Worm (Caenorhabditis elegans) whole organism, L1 larva: ENCODE data around the gene aak-1.
A peak's percentile ranks its signal among the peaks of the same experiment; 100 is the strongest.

Source experiments
- C04F5.9 ChIP-seq: sonication (generic microtip); optimal IDR thresholded peaks from 2 replicates; lab custom pipeline; 2016; ENCODE audit warnings: missing genetic modification characterization, missing compliant biosample characterization
- C16A3.4 ChIP-seq: fragments of 150-350 bp; optimal IDR thresholded peaks from 2 replicates; lab custom pipeline; 2014; ENCODE audit warnings: missing biosample characterization, missing genetic modification characterization
- F16B12.6 ChIP-seq: fragments of 150-350 bp; optimal IDR thresholded peaks from 2 replicates; lab custom pipeline; 2014; ENCODE audit warnings: missing biosample characterization, missing genetic modification characterization
- Y116A8C.19 ChIP-seq: sonication (generic microtip); optimal IDR thresholded peaks from 2 replicates; lab custom pipeline; 2016; ENCODE audit warnings: missing compliant biosample characterization, missing genetic modification characterization, borderline replicate concordance
- alr-1 ChIP-seq: fragments of 200-800 bp; sonication (Bioruptor generic); optimal IDR thresholded peaks from 2 replicates; lab custom pipeline; 2018; ENCODE audit warnings: borderline replicate concordance, mild to moderate bottlenecking, missing genetic modification characterization, missing compliant biosample characterization
- aly-2 ChIP-seq: fragments of 150-350 bp; optimal IDR thresholded peaks from 2 replicates; lab custom pipeline; 2014; ENCODE audit warnings: missing biosample characterization, missing genetic modification characterization
- ama-1 ChIP-seq: fragments of 150-350 bp; optimal IDR thresholded peaks from 2 replicates; lab custom pipeline; 2014
- ceh-63 ChIP-seq: fragments of 200-800 bp; sonication (Bioruptor generic); optimal IDR thresholded peaks from 2 replicates; lab custom pipeline; 2018; ENCODE audit warnings: mild to moderate bottlenecking, missing genetic modification characterization, missing compliant biosample characterization
- ceh-90 ChIP-seq: sonication (generic microtip); optimal IDR thresholded peaks from 2 replicates; lab custom pipeline; 2016; ENCODE audit warnings: missing genetic modification characterization, missing compliant biosample characterization
- ces-1 ChIP-seq: fragments of 150-350 bp; optimal IDR thresholded peaks from 2 replicates; lab custom pipeline; 2014; ENCODE audit warnings: missing biosample characterization, missing genetic modification reagents, missing genetic modification characterization
- dpl-1 ChIP-seq, 3 experiments: fragments of 150-350 bp in 2 of 3; sonication (generic microtip) in 1 of 3; optimal IDR thresholded peaks; 2 replicates each; lab custom pipeline; 2014 to 2017; ENCODE audit warnings: missing biosample characterization in 3 of 3, missing genetic modification characterization in 3 of 3, missing genetic modification reagents in 3 of 3
- dsc-1 ChIP-seq: sonication (generic microtip); optimal IDR thresholded peaks from 2 replicates; lab custom pipeline; 2016; ENCODE audit warnings: mild to moderate bottlenecking, missing genetic modification characterization, missing compliant biosample characterization
- efl-1 ChIP-seq, 4 experiments: fragments of 150-350 bp; optimal IDR thresholded peaks in 3 of 4; peaks in 1 of 4; 1 replicate in 1 of 4; 2 replicates in 3 of 4; lab custom pipeline; 2014; ENCODE audit warnings: missing biosample characterization in 2 of 4, missing genetic modification characterization in 2 of 4, missing genetic modification reagents in 2 of 4
- elt-2 ChIP-seq: sonication (generic microtip); optimal IDR thresholded peaks from 2 replicates; lab custom pipeline; 2016; ENCODE audit warnings: missing genetic modification characterization, mild to moderate bottlenecking, inconsistent platforms, missing compliant biosample characterization, missing genetic modification reagents
- elt-3 ChIP-seq, 6 experiments: fragments of 150-350 bp in 1 of 6; sonication (generic microtip); optimal IDR thresholded peaks; 2 replicates each; lab custom pipeline; 2017 to 2018; ENCODE audit warnings: missing biosample characterization in 6 of 6, missing genetic modification characterization in 6 of 6, inconsistent platforms in 1 of 6
- ets-5 ChIP-seq: fragments of 200-800 bp; sonication (Bioruptor generic); IDR thresholded peaks from 2 replicates; pipeline ENCODE4 v1.3.6; 2022; ENCODE audit warnings: missing genetic modification characterization, missing compliant biosample characterization
- fkh-10 ChIP-seq: sonication (generic microtip); optimal IDR thresholded peaks from 2 replicates; lab custom pipeline; 2017; ENCODE audit warnings: missing biosample characterization, missing genetic modification reagents, missing genetic modification characterization
- hlh-17 ChIP-seq: fragments of 200-800 bp; sonication (Bioruptor generic); optimal IDR thresholded peaks from 2 replicates; lab custom pipeline; 2018; ENCODE audit warnings: missing genetic modification characterization, mild to moderate bottlenecking, missing compliant biosample characterization, moderate library complexity, borderline replicate concordance
- hlh-4 ChIP-seq: sonication (generic microtip); optimal IDR thresholded peaks from 2 replicates; lab custom pipeline; 2016; ENCODE audit warnings: mild to moderate bottlenecking, missing genetic modification characterization, missing compliant biosample characterization
- hpl-2 ChIP-seq: fragments of 150-350 bp; optimal IDR thresholded peaks from 2 replicates; lab custom pipeline; 2014; ENCODE audit warnings: missing biosample characterization, missing genetic modification reagents, missing genetic modification characterization
- irx-1 ChIP-seq: sonication (generic microtip); optimal IDR thresholded peaks from 2 replicates; lab custom pipeline; 2016; ENCODE audit warnings: missing genetic modification characterization, missing compliant biosample characterization
- lin-14 ChIP-seq: fragments of 200-800 bp; sonication (Bioruptor generic); optimal IDR thresholded peaks from 2 replicates; lab custom pipeline; 2018; ENCODE audit warnings: mild to moderate bottlenecking, missing genetic modification characterization, moderate library complexity, missing compliant biosample characterization
- lin-15B ChIP-seq: fragments of 150-350 bp; sonication (generic microtip); optimal IDR thresholded peaks from 3 replicates; lab custom pipeline; 2014; ENCODE audit warnings: missing biosample characterization, missing genetic modification characterization
- lir-3 ChIP-seq: sonication (generic microtip); optimal IDR thresholded peaks from 2 replicates; lab custom pipeline; 2016; ENCODE audit warnings: mild to moderate bottlenecking, missing genetic modification characterization, moderate library complexity, missing compliant biosample characterization; ENCODE audit not compliant: poor library complexity
- lsy-2 ChIP-seq, 2 experiments: fragments of 150-350 bp; optimal IDR thresholded peaks; 2 replicates each; lab custom pipeline; 2014; ENCODE audit warnings: missing biosample characterization in 2 of 2, missing genetic modification characterization in 2 of 2
- mab-9 ChIP-seq: fragments of 200-800 bp; sonication (Bioruptor generic); IDR thresholded peaks from 2 replicates; pipeline ENCODE4 v1.3.6; 2022; ENCODE audit warnings: missing genetic modification reagents, missing genetic modification characterization, missing compliant biosample characterization
- mef-2 ChIP-seq: fragments of 150-350 bp; optimal IDR thresholded peaks from 2 replicates; lab custom pipeline; 2014; ENCODE audit warnings: missing biosample characterization, missing genetic modification characterization
- mep-1 ChIP-seq: fragments of 150-350 bp; optimal IDR thresholded peaks from 2 replicates; lab custom pipeline; 2014; ENCODE audit warnings: missing biosample characterization, missing genetic modification characterization
- nhr-11 ChIP-seq: fragments of 150-350 bp; optimal IDR thresholded peaks from 2 replicates; lab custom pipeline; 2014; ENCODE audit warnings: missing biosample characterization, missing genetic modification characterization
- nhr-12 ChIP-seq: sonication (generic microtip); optimal IDR thresholded peaks from 2 replicates; lab custom pipeline; 2017; ENCODE audit warnings: missing biosample characterization, missing genetic modification characterization
- nhr-28 ChIP-seq: fragments of 150-350 bp; optimal IDR thresholded peaks from 2 replicates; lab custom pipeline; 2014; ENCODE audit warnings: missing biosample characterization, missing genetic modification characterization
- nhr-47 ChIP-seq: sonication (generic microtip); optimal IDR thresholded peaks from 2 replicates; lab custom pipeline; 2016; ENCODE audit warnings: mild to moderate bottlenecking, missing genetic modification characterization, moderate library complexity, missing compliant biosample characterization
- nhr-71 ChIP-seq: sonication (generic microtip); optimal IDR thresholded peaks from 2 replicates; lab custom pipeline; 2016; ENCODE audit warnings: mild to moderate bottlenecking, missing genetic modification characterization, moderate library complexity, missing compliant biosample characterization
- nhr-84 ChIP-seq: sonication (generic microtip); optimal IDR thresholded peaks from 2 replicates; lab custom pipeline; 2017; ENCODE audit warnings: missing biosample characterization, missing genetic modification characterization
- nhr-90 ChIP-seq: sonication (generic microtip); optimal IDR thresholded peaks from 2 replicates; lab custom pipeline; 2016; ENCODE audit warnings: mild to moderate bottlenecking, missing genetic modification characterization, missing compliant biosample characterization; ENCODE audit not compliant: poor library complexity
- pax-3 ChIP-seq: fragments of 200-800 bp; sonication (Bioruptor generic); optimal IDR thresholded peaks from 2 replicates; lab custom pipeline; 2018; ENCODE audit warnings: mild to moderate bottlenecking, missing genetic modification characterization, moderate library complexity, missing compliant biosample characterization
- snu-23 ChIP-seq: sonication (generic microtip); optimal IDR thresholded peaks from 2 replicates; lab custom pipeline; 2016; ENCODE audit warnings: missing genetic modification characterization, missing compliant biosample characterization
- sptf-1 ChIP-seq: fragments of 150-350 bp; optimal IDR thresholded peaks from 2 replicates; lab custom pipeline; 2014; ENCODE audit warnings: missing biosample characterization, missing genetic modification characterization
- swsn-7 ChIP-seq: sonication (generic microtip); optimal IDR thresholded peaks from 2 replicates; lab custom pipeline; 2016; ENCODE audit warnings: missing genetic modification characterization, missing compliant biosample characterization
- unc-130 ChIP-seq: fragments of 150-350 bp; optimal IDR thresholded peaks from 2 replicates; lab custom pipeline; 2017; ENCODE audit warnings: missing biosample characterization, missing genetic modification characterization, inconsistent platforms
- unc-30 ChIP-seq: sonication (generic microtip); optimal IDR thresholded peaks from 2 replicates; lab custom pipeline; 2017; ENCODE audit warnings: missing biosample characterization, missing genetic modification characterization
- unc-98 ChIP-seq: fragments of 200-800 bp; sonication (Bioruptor generic); IDR thresholded peaks from 2 replicates; pipeline ENCODE4 v1.3.6; 2022; ENCODE audit warnings: missing genetic modification characterization, missing compliant biosample characterization
- zag-1 ChIP-seq: fragments of 150-350 bp; optimal IDR thresholded peaks from 2 replicates; lab custom pipeline; 2014; ENCODE audit warnings: missing biosample characterization, missing genetic modification characterization
- zip-4 ChIP-seq: fragments of 200-800 bp; sonication (Bioruptor generic); optimal IDR thresholded peaks from 2 replicates; lab custom pipeline; 2018; ENCODE audit warnings: mild to moderate bottlenecking, missing genetic modification characterization, moderate library complexity, missing compliant biosample characterization
- ztf-11 ChIP-seq, 2 experiments: sonication (generic microtip); optimal IDR thresholded peaks; 2 replicates each; lab custom pipeline; 2016 to 2017; ENCODE audit warnings: missing genetic modification characterization in 2 of 2, missing biosample characterization in 1 of 2, missing compliant biosample characterization in 1 of 2

The aak-1 gene

DNA sequence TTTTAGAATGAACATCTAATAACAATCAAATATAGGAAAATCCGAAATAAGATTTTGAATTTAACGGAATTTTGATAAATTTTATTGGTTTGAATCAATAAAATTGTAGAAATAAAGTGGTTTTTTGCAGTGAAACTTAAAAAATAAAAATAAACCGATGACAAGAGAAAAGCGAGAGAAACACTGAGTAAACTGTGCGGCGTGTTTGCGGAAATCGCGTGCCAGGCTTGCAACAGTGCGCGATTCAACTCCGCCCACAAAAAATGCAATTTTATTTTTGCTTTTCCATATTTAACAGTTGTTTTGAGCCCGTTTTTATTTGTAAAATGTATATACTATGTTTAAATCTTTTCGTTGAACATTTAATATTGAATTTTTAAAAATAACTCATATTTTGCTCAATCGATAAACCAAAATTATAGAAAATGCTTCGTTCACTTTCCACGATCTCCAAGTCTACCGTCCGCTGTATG is 7.0 kb upstream of the aak-1 start, which contains the start of gene mtss-1 (continued):
- TF ChIP-seq irx-1 (peak; percentile 33), nhr-71 (peak; percentile 69), hpl-2 (GFP tag; lab: Kevin White, UChicago) (peak; percentile 60), unc-98 (GFP tag; lab: Robert Waterston, UW) (no peak), ceh-90 (tag; lab: Kevin White, UChicago) (no peak), mep-1 (peak; percentile 32), F16B12.6 (no peak), hlh-4 (tag; lab: Kevin White, UChicago) (peak; percentile 5), C04F5.9 (tag; lab: Kevin White, UChicago) (peak; percentile 34), ztf-11 (tag; optimal IDR thresholded peaks at IDR 0.05; lab: Kevin White, UChicago) (peak in 1 of 2 experiments; percentile 42), mef-2 (tag; lab: Kevin White, UChicago) (no peak), nhr-12 (tag; lab: Kevin White, UChicago) (no peak), zag-1 (no peak), lir-3 (tag; lab: Kevin White, UChicago) (peak; percentile 39), mab-9 (GFP tag; lab: Robert Waterston, UW) (no peak), efl-1 (optimal IDR thresholded peaks at IDR 0.05; lab: Kevin White, UChicago) (peak; percentile 48 to 65), efl-1 (GFP tag; optimal IDR thresholded peaks at IDR 0.05 in 1 of 2; lab: Kevin White, UChicago) (peak; percentile 41 to 95), ceh-63 (GFP tag; lab: Kevin White, UChicago) (no peak), nhr-47 (tag; lab: Kevin White, UChicago) (peak; percentile 70), snu-23 (GFP tag; lab: Kevin White, UChicago) (peak; percentile 60), elt-2 (tag; lab: Kevin White, UChicago) (no peak), pax-3 (tag; lab: Kevin White, UChicago) (no peak), fkh-10 (GFP tag; lab: Kevin White, UChicago) (no peak), nhr-84 (tag; lab: Kevin White, UChicago) (no peak), nhr-90 (tag; lab: Kevin White, UChicago) (peak; percentile 62), ama-1 (no peak), C16A3.4 (tag; lab: Kevin White, UChicago) (peak; percentile 37), unc-30 (tag; lab: Kevin White, UChicago) (no peak), dsc-1 (tag; lab: Kevin White, UChicago) (peak; percentile 65), lsy-2 (tag; optimal IDR thresholded peaks at IDR 0.05; lab: Kevin White, UChicago) (peak; percentile 48 to 63), nhr-11 (tag; lab: Kevin White, UChicago) (no peak), hlh-17 (GFP tag; lab: Kevin White, UChicago) (no peak), alr-1 (tag; lab: Kevin White, UChicago) (no peak), unc-130 (peak; percentile 59), lin-15B (tag; lab: Kevin White, UChicago) (peak; percentile 15), lin-14 (peak; percentile 50), zip-4 (GFP tag; lab: Kevin White, UChicago) (no peak), sptf-1 (no peak), ces-1 (GFP tag; lab: Kevin White, UChicago) (no peak), nhr-28 (no peak), dpl-1 (GFP tag; optimal IDR thresholded peaks at IDR 0.05; lab: Kevin White, UChicago) (peak; percentile 11 to 59 (median 56)), aly-2 (tag; lab: Kevin White, UChicago) (no peak), elt-3 (tag; optimal IDR thresholded peaks at IDR 0.05; lab: Kevin White, UChicago) (peak in 1 of 6 experiments; percentile 5), Y116A8C.19 (tag; lab: Kevin White, UChicago) (no peak), ets-5 (GFP tag; lab: Robert Waterston, UW) (no peak), swsn-7 (tag; lab: Kevin White, UChicago) (peak; percentile 58)
- TF ChIP-seq, all 84 proteins: peak for 37
